Fruit fly (Drosophila melanogaster): ENCODE measurements around the gene Bcs1.

dm6 chr2L:10208799-10209794, 13.4 kb upstream of the Bcs1 start, which contains the start of gene CG5731:
- no peak for TF ChIP-seq CTCF (optimal IDR thresholded peaks at IDR 0.05)
- TF ChIP-seq CG8478 (optimal IDR thresholded peaks at IDR 0.05) = no peak
